Worm (Caenorhabditis elegans): ENCODE results near the gene ncr-1.
A peak's percentile ranks its signal among the peaks of the same experiment; 100 is the strongest.

Gene ncr-1

DNA sequence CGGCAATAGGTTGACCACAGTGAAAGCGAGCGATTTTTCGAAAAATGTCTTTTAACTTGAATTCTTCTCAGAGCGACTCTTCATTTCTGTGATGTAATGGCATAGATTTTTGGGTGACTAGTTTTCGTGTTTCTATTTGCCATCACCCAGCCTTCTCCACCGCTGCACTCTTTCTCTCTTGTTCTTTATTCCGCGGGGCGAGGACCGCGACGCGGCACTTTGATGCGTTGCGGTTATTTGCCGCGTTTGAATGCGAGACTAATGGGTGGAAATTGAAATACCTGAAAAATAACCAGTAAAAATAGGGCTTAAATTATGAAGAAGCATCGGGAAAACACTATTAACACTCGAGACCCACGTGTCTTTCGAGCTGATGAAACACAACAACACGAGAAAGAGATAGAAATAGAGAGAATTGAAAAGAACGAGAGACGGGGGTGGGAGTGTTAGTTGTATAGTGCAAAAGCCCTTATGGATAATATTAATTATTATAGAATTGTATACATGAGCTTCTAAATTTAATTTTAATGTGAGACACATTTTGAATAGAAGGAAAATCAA, 15.5 kb upstream of the ncr-1 start, which contains the start of gene dgk-2:
Gene dgk-2, minus strand, starts transcription at position 281 of the 561 bp plus-strand sequence.
- TF ChIP-seq hnd-1 (tag; optimal IDR thresholded peaks at IDR 0.05), result no peak
- TF ChIP-seq F13C5.2 (tag; optimal IDR thresholded peaks at IDR 0.05), result peak; percentile 49
- TF ChIP-seq sea-1 (GFP tag; conservative IDR thresholded peaks at IDR 0.05), result peak; percentile 51; the same call in 1 of the 2 replicates
- TF ChIP-seq hmg-4 (GFP tag; optimal IDR thresholded peaks at IDR 0.05), result peak; percentile 25

DNA sequence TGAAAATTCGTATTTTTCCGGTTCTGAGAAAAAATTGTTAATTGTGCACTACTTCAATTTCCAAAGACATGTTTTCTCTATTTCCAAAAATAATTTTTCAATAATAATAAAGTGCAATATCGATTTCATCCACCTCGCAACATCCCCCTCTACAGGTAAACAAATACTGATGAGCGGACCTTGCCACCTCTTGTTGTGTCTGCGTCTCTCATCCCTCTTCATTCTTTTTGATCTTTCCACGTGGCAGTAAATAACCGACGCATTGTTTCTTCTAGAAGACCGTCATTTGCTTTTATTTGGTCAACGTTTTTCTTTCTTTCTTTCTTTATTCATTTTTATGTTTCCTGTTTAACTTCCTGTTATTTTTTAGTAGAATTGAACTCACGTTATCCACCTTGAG, 14.6 kb upstream of the ncr-1 start:
- TF ChIP-seq hmbx-1 (tag; optimal IDR thresholded peaks at IDR 0.05), result no peak
- no peak for TF ChIP-seq ceh-36 (tag; optimal IDR thresholded peaks at IDR 0.05)
- no peak for TF ChIP-seq B0310.2 (tag; optimal IDR thresholded peaks at IDR 0.05)

DNA sequence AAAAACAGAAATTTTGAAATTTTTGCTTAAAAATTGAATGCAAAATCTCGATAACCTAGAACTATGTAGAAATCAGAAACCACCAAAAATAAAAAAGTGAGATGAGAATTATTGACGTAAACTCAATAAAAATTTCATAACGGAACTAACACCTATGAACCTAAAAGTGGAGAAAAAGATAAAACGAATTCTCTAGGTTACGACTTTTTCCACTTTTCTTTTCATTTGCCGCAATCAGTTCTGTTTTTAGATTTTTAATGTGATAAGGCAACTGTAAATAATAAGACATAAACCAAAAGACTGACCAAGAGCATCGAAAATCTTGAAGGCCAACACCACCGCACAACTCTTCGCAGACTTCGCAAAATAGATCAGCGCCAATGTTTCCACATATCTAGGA, 13.4 kb upstream of the ncr-1 start:
- TF ChIP-seq hmg-4 (GFP tag; optimal IDR thresholded peaks at IDR 0.05) (no peak), tra-4 (tag; optimal IDR thresholded peaks at IDR 0.05) (no peak), hnd-1 (tag; optimal IDR thresholded peaks at IDR 0.05) (no peak), ets-7 (tag; optimal IDR thresholded peaks at IDR 0.05) (no peak), aly-1 (tag; optimal IDR thresholded peaks at IDR 0.05) (no peak), flt-1 (GFP tag; IDR thresholded peaks at IDR 0.05) (no peak), scrt-1 (GFP tag; IDR thresholded peaks at IDR 0.05) (no peak), ceh-13 (GFP tag; optimal IDR thresholded peaks at IDR 0.05) (no peak), ama-1 (optimal IDR thresholded peaks at IDR 0.05) (no peak), B0310.2 (tag; optimal IDR thresholded peaks at IDR 0.05) (no peak), F13C5.2 (tag; optimal IDR thresholded peaks at IDR 0.05) (no peak), ceh-36 (tag; optimal IDR thresholded peaks at IDR 0.05) (no peak), tbx-11 (GFP tag; IDR thresholded peaks at IDR 0.05) (no peak), hmbx-1 (tag; optimal IDR thresholded peaks at IDR 0.05) (no peak)

DNA sequence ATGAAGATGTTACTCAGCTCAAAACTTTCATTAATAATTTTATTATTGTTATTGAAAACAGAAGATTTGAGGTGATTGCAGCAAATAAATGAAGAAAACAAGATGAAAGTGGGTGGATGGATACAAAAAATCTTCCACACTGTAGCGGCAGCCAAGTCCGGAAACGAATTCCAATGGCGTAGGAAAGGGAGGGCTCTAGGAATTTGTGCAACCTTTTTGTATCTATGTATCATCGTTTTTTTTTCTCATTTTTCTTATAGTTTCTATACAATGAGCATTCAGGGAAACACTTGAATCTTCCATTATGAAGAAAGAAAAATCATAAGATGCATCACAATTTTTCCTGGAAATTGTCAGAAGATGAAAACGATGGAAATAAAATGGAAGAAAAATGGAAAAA, 11.8 kb upstream of the ncr-1 start:
- TF ChIP-seq aly-1 (tag; optimal IDR thresholded peaks at IDR 0.05) (no peak), flt-1 (GFP tag; IDR thresholded peaks at IDR 0.05) (no peak), ceh-13 (GFP tag; optimal IDR thresholded peaks at IDR 0.05) (no peak), tbx-37 (GFP tag; conservative IDR thresholded peaks at IDR 0.05) (no peak), ama-1 (optimal IDR thresholded peaks at IDR 0.05) (no peak), pes-1 (GFP tag; IDR thresholded peaks at IDR 0.05) (no peak), F13C5.2 (tag; optimal IDR thresholded peaks at IDR 0.05) (no peak), B0310.2 (tag; optimal IDR thresholded peaks at IDR 0.05) (no peak), tbx-11 (GFP tag; IDR thresholded peaks at IDR 0.05) (no peak), ceh-36 (tag; optimal IDR thresholded peaks at IDR 0.05) (no peak), scrt-1 (GFP tag; IDR thresholded peaks at IDR 0.05) (no peak)

DNA sequence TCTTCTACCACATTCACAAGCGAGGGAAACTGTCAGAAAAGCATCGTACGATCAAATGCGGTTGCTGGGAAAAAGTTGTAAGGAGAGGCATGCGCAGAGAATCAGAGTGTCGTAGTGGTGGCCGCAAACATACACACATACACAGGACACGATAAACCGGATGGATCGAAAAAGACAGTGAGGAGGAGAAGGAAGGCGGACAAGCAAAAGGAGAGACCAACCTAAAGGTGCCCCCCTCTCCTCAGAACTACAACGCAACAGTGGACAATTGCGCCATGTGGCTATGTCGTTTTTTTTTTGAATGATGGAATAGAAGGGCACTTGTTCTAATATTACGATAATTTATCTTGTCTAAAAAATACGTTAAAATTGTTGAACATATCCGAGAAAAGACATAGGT, 9.8 kb upstream of the ncr-1 start:
- TF ChIP-seq pes-1 (GFP tag; IDR thresholded peaks at IDR 0.05), result no peak
- TF ChIP-seq ceh-36 (tag; optimal IDR thresholded peaks at IDR 0.05), result no peak
- TF ChIP-seq hmg-4 (GFP tag; optimal IDR thresholded peaks at IDR 0.05), result peak; percentile 77

DNA sequence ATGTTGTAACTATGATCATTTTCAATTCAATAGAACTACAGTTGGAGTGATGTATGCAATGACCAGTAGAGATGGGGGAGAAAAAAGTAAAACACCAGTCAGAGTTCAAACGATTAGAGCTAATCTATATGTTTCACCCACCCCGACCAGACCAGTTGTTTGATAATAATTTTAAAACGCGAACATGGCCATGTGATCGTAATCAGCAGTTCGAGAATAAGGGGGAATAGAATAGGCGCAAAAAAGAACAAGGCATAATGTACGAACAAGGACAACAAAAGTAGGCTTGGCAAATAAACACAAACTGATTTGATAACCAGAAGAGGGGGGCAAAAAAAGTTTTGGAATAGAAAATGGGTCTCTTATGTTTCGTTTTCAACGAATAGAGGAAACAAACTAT, 9.4 kb upstream of the ncr-1 start:
- no peak for TF ChIP-seq pes-1 (GFP tag; IDR thresholded peaks at IDR 0.05)
- no peak for TF ChIP-seq hmbx-1 (tag; optimal IDR thresholded peaks at IDR 0.05)
- TF ChIP-seq tbx-11 (GFP tag; IDR thresholded peaks at IDR 0.05), result no peak
- no peak for TF ChIP-seq B0310.2 (tag; optimal IDR thresholded peaks at IDR 0.05)
- no peak for TF ChIP-seq ets-7 (tag; optimal IDR thresholded peaks at IDR 0.05)
- no peak for TF ChIP-seq F13C5.2 (tag; optimal IDR thresholded peaks at IDR 0.05)
- TF ChIP-seq flt-1 (GFP tag; IDR thresholded peaks at IDR 0.05), result no peak
- no peak for TF ChIP-seq hmg-4 (GFP tag; optimal IDR thresholded peaks at IDR 0.05)
- TF ChIP-seq tra-4 (tag; optimal IDR thresholded peaks at IDR 0.05), result no peak

DNA sequence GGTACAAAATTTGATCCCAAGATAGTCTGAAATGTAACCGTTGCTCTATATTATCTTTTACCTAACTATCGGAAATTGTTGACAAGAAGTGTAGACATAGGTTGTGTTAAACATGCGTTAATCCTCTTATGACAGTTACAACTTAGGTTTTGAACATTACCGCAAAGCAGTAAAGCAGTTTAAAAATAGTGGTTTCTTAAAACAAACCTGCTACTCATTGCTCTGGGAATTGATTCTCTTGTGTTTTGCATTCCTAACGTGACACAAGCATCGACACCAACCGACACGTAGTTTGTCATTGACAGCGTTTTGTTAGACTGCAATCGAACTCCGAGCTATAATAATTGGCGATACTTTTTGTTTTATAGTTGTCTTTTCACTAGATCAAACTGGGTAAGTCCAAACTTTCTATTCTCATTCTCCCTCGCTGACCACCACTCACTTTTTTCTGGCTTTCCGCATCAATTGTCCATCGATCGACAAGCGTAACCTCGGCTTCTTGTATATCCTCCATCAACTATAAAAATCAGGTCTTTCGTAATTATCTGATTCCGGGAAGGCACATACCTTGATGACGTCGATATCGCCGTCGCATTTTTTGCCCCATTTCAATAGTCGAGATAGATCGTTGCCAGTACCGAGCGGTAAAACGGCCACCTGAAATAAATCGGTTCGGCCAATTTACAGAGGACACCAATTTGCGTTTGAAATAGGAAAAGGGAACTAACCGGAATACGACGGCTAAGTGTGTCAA, 7.3 kb upstream of the ncr-1 start:
- no peak for TF ChIP-seq sea-1 (GFP tag; conservative IDR thresholded peaks at IDR 0.05)
- TF ChIP-seq hnd-1 (tag; optimal IDR thresholded peaks at IDR 0.05), result no peak
- no peak for TF ChIP-seq scrt-1 (GFP tag; IDR thresholded peaks at IDR 0.05)
- no peak for TF ChIP-seq pes-1 (GFP tag; IDR thresholded peaks at IDR 0.05)

DNA sequence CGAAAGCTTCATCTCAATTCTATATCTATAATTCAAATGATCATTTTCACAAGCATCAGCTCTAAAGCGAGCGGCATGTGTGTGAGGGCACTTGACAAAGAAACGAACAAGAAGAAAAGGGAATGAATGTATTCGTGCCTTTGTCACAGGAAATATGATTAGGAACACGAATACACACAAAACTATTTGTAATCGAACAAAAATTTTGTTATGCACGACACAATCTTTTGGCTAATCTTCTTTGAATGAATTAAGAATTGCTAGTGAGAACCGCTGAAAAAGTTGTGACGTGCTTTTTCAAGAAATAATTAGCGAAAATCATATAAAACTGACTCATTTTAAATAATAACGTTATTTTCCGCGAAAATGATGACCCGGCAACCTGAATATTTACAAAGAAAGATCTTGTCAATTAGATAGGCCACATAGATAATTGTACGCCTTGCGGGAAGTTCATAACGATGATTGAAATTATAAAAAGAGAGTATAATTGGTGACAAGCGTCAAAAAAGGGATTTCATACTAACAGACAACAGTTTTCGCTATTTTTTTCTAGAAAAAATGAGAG, 4.9 kb upstream of the ncr-1 start:
- TF ChIP-seq scrt-1 (GFP tag; IDR thresholded peaks at IDR 0.05) (no peak), B0310.2 (tag; optimal IDR thresholded peaks at IDR 0.05) (no peak), tbx-37 (GFP tag; conservative IDR thresholded peaks at IDR 0.05) (no peak), flt-1 (GFP tag; IDR thresholded peaks at IDR 0.05) (no peak), ama-1 (optimal IDR thresholded peaks at IDR 0.05) (no peak), tbx-11 (GFP tag; IDR thresholded peaks at IDR 0.05) (no peak), ceh-13 (GFP tag; optimal IDR thresholded peaks at IDR 0.05) (no peak), sea-1 (GFP tag; conservative IDR thresholded peaks at IDR 0.05) (no peak), tra-4 (tag; optimal IDR thresholded peaks at IDR 0.05) (no peak), hnd-1 (tag; optimal IDR thresholded peaks at IDR 0.05) (no peak), ets-7 (tag; optimal IDR thresholded peaks at IDR 0.05) (no peak), pes-1 (GFP tag; IDR thresholded peaks at IDR 0.05) (no peak)

Data from whole organism, early embryonic.